Worm (Caenorhabditis elegans) whole organism, late embryonic: ENCODE measurements around the gene sdz-6.

Experiments used
- ceh-24 ChIP-seq: sonication (generic microtip); optimal IDR thresholded peaks from 2 replicates; lab custom pipeline; 2016; ENCODE audit warnings: mild to moderate bottlenecking, missing genetic modification characterization, missing compliant biosample characterization
- pha-4 ChIP-seq: fragments of 150-350 bp; optimal IDR thresholded peaks from 2 replicates; lab custom pipeline; 2018; ENCODE audit warnings: missing biosample characterization, missing genetic modification reagents, missing genetic modification characterization

- no peak for TF ChIP-seq pha-4 (tag; lab: Kevin White, UChicago)
- no peak for TF ChIP-seq ceh-24
Observed at ce11 chrV:19288073-19288805, 32.2 kb upstream of the sdz-6 start, which contains the start of the genes F55C9.3 and fbxb-57.
